Fruit fly (Drosophila melanogaster) whole organism, embryonic: ENCODE results near the gene ATPsynepsilonL.

Experiments
- CG10147 ChIP-seq: fragments of 200-800 bp; sonication (Bioruptor generic); optimal IDR thresholded peaks from 2 replicates; lab custom pipeline; 2019; ENCODE audit warnings: missing biosample characterization, mild to moderate bottlenecking, missing genetic modification characterization, moderate library complexity
- CG10274 ChIP-seq: fragments of 200-800 bp; sonication (Bioruptor generic); optimal IDR thresholded peaks from 3 replicates; lab custom pipeline; 2017; ENCODE audit warnings: missing biosample characterization, mild to moderate bottlenecking, missing genetic modification characterization
- CG12769 ChIP-seq: fragments of 200-800 bp; sonication (Bioruptor generic); optimal IDR thresholded peaks from 2 replicates; lab custom pipeline; 2019; ENCODE audit warnings: missing biosample characterization, mild to moderate bottlenecking, missing genetic modification characterization, moderate library complexity
- CG13287 ChIP-seq: fragments of 200-800 bp; sonication (Bioruptor generic); IDR thresholded peaks from 2 replicates; pipeline ENCODE4 v1.3.6; 2022; ENCODE audit warnings: missing biosample characterization, missing genetic modification characterization; ENCODE audit not compliant: partially characterized antibody
- CG14710 ChIP-seq: fragments of 200-800 bp; sonication (Bioruptor generic); optimal IDR thresholded peaks from 3 replicates; lab custom pipeline; 2019; ENCODE audit warnings: missing biosample characterization, mild to moderate bottlenecking, missing genetic modification characterization, moderate library complexity
- CG16813 ChIP-seq: fragments of 200-800 bp; sonication (Bioruptor generic); IDR thresholded peaks from 3 replicates; pipeline ENCODE4 v1.3.6; 2022; ENCODE audit warnings: missing biosample characterization, missing genetic modification characterization; ENCODE audit not compliant: partially characterized antibody
- CG16863 ChIP-seq: fragments of 200-800 bp; sonication (Bioruptor generic); optimal IDR thresholded peaks from 3 replicates; lab custom pipeline; 2016; ENCODE audit warnings: missing biosample characterization, missing genetic modification characterization
- CG17361 ChIP-seq: fragments of 200-800 bp; sonication (Bioruptor generic); IDR thresholded peaks from 3 replicates; pipeline ENCODE4 v1.3.6; 2022; ENCODE audit warnings: missing biosample characterization, missing genetic modification characterization
- CG1792 ChIP-seq: fragments of 200-800 bp; sonication (Bioruptor generic); optimal IDR thresholded peaks from 2 replicates; lab custom pipeline; 2016; ENCODE audit warnings: missing biosample characterization, missing genetic modification characterization
- CG33557 ChIP-seq: fragments of 200-800 bp; sonication (Bioruptor generic); optimal IDR thresholded peaks from 2 replicates; lab custom pipeline; 2019; ENCODE audit warnings: missing biosample characterization, mild to moderate bottlenecking, missing genetic modification characterization, moderate library complexity
- CG3407 ChIP-seq: fragments of 200-800 bp; sonication (Bioruptor generic); optimal IDR thresholded peaks from 2 replicates; lab custom pipeline; 2018; ENCODE audit warnings: missing biosample characterization, mild to moderate bottlenecking, missing genetic modification characterization
- CG34224 ChIP-seq: fragments of 200-800 bp; sonication (Bioruptor generic); IDR thresholded peaks from 3 replicates; pipeline ENCODE4 v1.3.6; 2022; ENCODE audit warnings: missing biosample characterization, missing genetic modification characterization; ENCODE audit not compliant: partially characterized antibody
- CG34422 ChIP-seq: fragments of 200-800 bp; sonication (Bioruptor generic); IDR thresholded peaks from 3 replicates; pipeline ENCODE4 v1.3.6; 2022; ENCODE audit warnings: missing biosample characterization, missing genetic modification characterization
- CG4360 ChIP-seq: fragments of 200-800 bp; sonication (Bioruptor generic); IDR thresholded peaks from 2 replicates; pipeline ENCODE4 v1.3.6; 2022; ENCODE audit warnings: missing biosample characterization, missing genetic modification characterization
- CG43689 ChIP-seq: fragments of 200-800 bp; sonication (Bioruptor generic); IDR thresholded peaks from 2 replicates; pipeline ENCODE4 v1.3.6; 2022; ENCODE audit warnings: missing biosample characterization, missing genetic modification characterization
- CG4707 ChIP-seq: fragments of 200-800 bp; sonication (Bioruptor generic); optimal IDR thresholded peaks from 2 replicates; lab custom pipeline; 2018; ENCODE audit warnings: missing biosample characterization, mild to moderate bottlenecking, missing genetic modification characterization, moderate library complexity
- CG6854 ChIP-seq: fragments of 200-800 bp; sonication (Bioruptor generic); optimal IDR thresholded peaks from 3 replicates; lab custom pipeline; 2017; ENCODE audit warnings: missing biosample characterization, mild to moderate bottlenecking, missing genetic modification characterization
- CG7271 ChIP-seq: fragments of 200-800 bp; sonication (Bioruptor generic); optimal IDR thresholded peaks from 2 replicates; lab custom pipeline; 2018; ENCODE audit warnings: missing biosample characterization, mild to moderate bottlenecking, missing genetic modification characterization, moderate library complexity
- CG7745 ChIP-seq: fragments of 200-800 bp; sonication (Bioruptor generic); optimal IDR thresholded peaks from 2 replicates; lab custom pipeline; 2018; ENCODE audit warnings: missing biosample characterization, mild to moderate bottlenecking, missing genetic modification characterization, moderate library complexity
- CG8944 ChIP-seq: fragments of 200-800 bp; sonication (Bioruptor generic); optimal IDR thresholded peaks from 3 replicates; lab custom pipeline; 2016; ENCODE audit warnings: missing biosample characterization, missing genetic modification characterization
- CTCF ChIP-seq: fragments of 200-800 bp; sonication (Bioruptor generic); optimal IDR thresholded peaks from 2 replicates; lab custom pipeline; 2017; ENCODE audit warnings: missing biosample characterization, mild to moderate bottlenecking, missing genetic modification characterization, moderate library complexity
- Camta ChIP-seq: fragments of 200-800 bp; sonication (Bioruptor generic); optimal IDR thresholded peaks from 2 replicates; lab custom pipeline; 2016; ENCODE audit warnings: missing biosample characterization, missing genetic modification characterization
- Doc3 ChIP-seq: fragments of 200-800 bp; sonication (Bioruptor generic); IDR thresholded peaks from 3 replicates; pipeline ENCODE4 v1.3.6; 2022; ENCODE audit warnings: missing biosample characterization, missing genetic modification characterization; ENCODE audit not compliant: partially characterized antibody
- Drgx ChIP-seq: fragments of 200-800 bp; sonication (Bioruptor generic); IDR thresholded peaks from 2 replicates; pipeline ENCODE4 v1.3.6; 2022; ENCODE audit warnings: missing biosample characterization, missing genetic modification characterization
- Max ChIP-seq: fragments of 200-800 bp; sonication (Bioruptor generic); optimal IDR thresholded peaks from 2 replicates; lab custom pipeline; 2016; ENCODE audit warnings: missing biosample characterization, mild to moderate bottlenecking, missing genetic modification characterization
- Mes4 ChIP-seq: fragments of 200-800 bp; sonication (Bioruptor generic); optimal IDR thresholded peaks from 2 replicates; lab custom pipeline; 2016; ENCODE audit warnings: missing biosample characterization, missing genetic modification characterization
- Nf-YC ChIP-seq: fragments of 200-800 bp; optimal IDR thresholded peaks from 3 replicates; lab custom pipeline; 2019; ENCODE audit warnings: missing biosample characterization, mild to moderate bottlenecking, missing genetic modification characterization, moderate library complexity
- Oaz ChIP-seq: fragments of 200-800 bp; sonication (Bioruptor generic); IDR thresholded peaks from 2 replicates; pipeline ENCODE4 v1.3.6; 2022; ENCODE audit warnings: missing biosample characterization, missing genetic modification characterization
- Optix ChIP-seq: fragments of 200-800 bp; sonication (Bioruptor generic); IDR thresholded peaks from 3 replicates; pipeline ENCODE4 v1.3.6; 2022; ENCODE audit warnings: missing biosample characterization, missing genetic modification characterization
- Ssrp ChIP-seq: fragments of 200-800 bp; sonication (Bioruptor generic); optimal IDR thresholded peaks from 2 replicates; lab custom pipeline; 2018; ENCODE audit warnings: missing biosample characterization, mild to moderate bottlenecking, missing genetic modification characterization, moderate library complexity
- Trl ChIP-seq, 3 experiments: fragments of >200 bp in 2 of 3; fragments of 200-800 bp in 1 of 3; sonication (Bioruptor generic) in 1 of 3; optimal IDR thresholded peaks; 2 replicates in 1 of 3; 3 replicates in 2 of 3; lab custom pipeline; 2016 to 2017; ENCODE audit warnings: missing biosample characterization in 1 of 3, missing genetic modification characterization in 1 of 3
- ab ChIP-seq: fragments of 200-800 bp; sonication (Bioruptor generic); optimal IDR thresholded peaks from 2 replicates; lab custom pipeline; 2016; ENCODE audit warnings: missing biosample characterization, missing genetic modification characterization
- ap ChIP-seq: fragments of 200-800 bp; sonication (Bioruptor generic); IDR thresholded peaks from 2 replicates; pipeline ENCODE4 v1.3.6; 2022; ENCODE audit warnings: missing biosample characterization, missing genetic modification characterization
- chinmo ChIP-seq: fragments of 200-800 bp; sonication (Bioruptor generic); IDR thresholded peaks from 4 replicates; pipeline ENCODE4 v1.3.6; 2022; ENCODE audit warnings: missing biosample characterization, missing genetic modification characterization; ENCODE audit not compliant: partially characterized antibody
- ftz-f1 ChIP-seq: fragments of 200-800 bp; sonication (Bioruptor generic); optimal IDR thresholded peaks from 2 replicates; lab custom pipeline; 2016; ENCODE audit warnings: missing biosample characterization, missing genetic modification characterization
- grau ChIP-seq: fragments of 200-800 bp; optimal IDR thresholded peaks from 3 replicates; lab custom pipeline; 2019; ENCODE audit warnings: missing biosample characterization, mild to moderate bottlenecking, missing genetic modification characterization, moderate library complexity
- gro ChIP-seq: fragments of 200-800 bp; sonication (Bioruptor generic); optimal IDR thresholded peaks from 2 replicates; lab custom pipeline; 2016; ENCODE audit warnings: missing biosample characterization, missing genetic modification characterization
- h ChIP-seq: fragments of >200 bp; optimal IDR thresholded peaks from 2 replicates; lab custom pipeline; 2017
- ham ChIP-seq: fragments of 200-800 bp; sonication (Bioruptor generic); IDR thresholded peaks from 2 replicates; pipeline ENCODE4 v1.3.6; 2022; ENCODE audit warnings: missing biosample characterization, missing genetic modification characterization
- ken ChIP-seq: fragments of 200-800 bp; sonication (Bioruptor generic); IDR thresholded peaks from 3 replicates; pipeline ENCODE4 v1.3.6; 2022; ENCODE audit warnings: missing biosample characterization, missing genetic modification characterization
- nerfin-2 ChIP-seq: fragments of 200-800 bp; sonication (Bioruptor generic); IDR thresholded peaks from 2 replicates; pipeline ENCODE4 v1.3.6; 2022; ENCODE audit warnings: missing biosample characterization, missing genetic modification characterization; ENCODE audit not compliant: partially characterized antibody
- pan ChIP-seq, 4 experiments: fragments of >200 bp in 3 of 4; fragments of 200-800 bp in 1 of 4; sonication (Bioruptor generic) in 1 of 4; optimal IDR thresholded peaks in 3 of 4; IDR thresholded peaks in 1 of 4; 2 replicates each; pipeline versions ENCODE4 v1.3.6 to Lab custom; 2017 to 2022; ENCODE audit warnings: missing biosample characterization in 2 of 4, missing genetic modification characterization in 2 of 4, mixed read lengths in 1 of 4
- pb ChIP-seq: fragments of 200-800 bp; sonication (Bioruptor generic); optimal IDR thresholded peaks from 3 replicates; lab custom pipeline; 2016; ENCODE audit warnings: missing biosample characterization, missing genetic modification characterization
- prd ChIP-seq, 3 experiments: fragments of >200 bp in 2 of 3; fragments of 200-800 bp in 1 of 3; sonication (Bioruptor generic) in 1 of 3; optimal IDR thresholded peaks in 2 of 3; IDR thresholded peaks in 1 of 3; 2 replicates in 2 of 3; 3 replicates in 1 of 3; pipeline versions ENCODE4 v1.3.6 to Lab custom; 2017 to 2022; ENCODE audit warnings: missing biosample characterization in 1 of 3, missing genetic modification characterization in 1 of 3
- sd ChIP-seq: fragments of 200-800 bp; sonication (Bioruptor generic); optimal IDR thresholded peaks from 3 replicates; lab custom pipeline; 2018; ENCODE audit warnings: missing biosample characterization, mild to moderate bottlenecking, missing genetic modification characterization, moderate library complexity
- slp2 ChIP-seq: fragments of 200-800 bp; sonication (Bioruptor generic); optimal IDR thresholded peaks from 2 replicates; lab custom pipeline; 2016; ENCODE audit warnings: missing biosample characterization, missing genetic modification characterization
- tup ChIP-seq: fragments of 200-800 bp; sonication (Bioruptor generic); optimal IDR thresholded peaks from 2 replicates; lab custom pipeline; 2016; ENCODE audit warnings: missing biosample characterization, mild to moderate bottlenecking, missing genetic modification characterization, moderate library complexity
- twi ChIP-seq: fragments of 200-800 bp; optimal IDR thresholded peaks from 2 replicates; lab custom pipeline; 2019; ENCODE audit warnings: missing biosample characterization, mild to moderate bottlenecking, missing genetic modification characterization, moderate library complexity
- vvl ChIP-seq: fragments of 200-800 bp; sonication (Bioruptor generic); IDR thresholded peaks from 2 replicates; pipeline ENCODE4 v1.3.6; 2022; ENCODE audit warnings: missing biosample characterization, missing genetic modification characterization
- wdn ChIP-seq: fragments of 200-800 bp; sonication (Bioruptor generic); IDR thresholded peaks from 2 replicates; pipeline ENCODE4 v1.3.6; 2022; ENCODE audit warnings: missing biosample characterization, missing genetic modification characterization

Gene ATPsynepsilonL

DNA sequence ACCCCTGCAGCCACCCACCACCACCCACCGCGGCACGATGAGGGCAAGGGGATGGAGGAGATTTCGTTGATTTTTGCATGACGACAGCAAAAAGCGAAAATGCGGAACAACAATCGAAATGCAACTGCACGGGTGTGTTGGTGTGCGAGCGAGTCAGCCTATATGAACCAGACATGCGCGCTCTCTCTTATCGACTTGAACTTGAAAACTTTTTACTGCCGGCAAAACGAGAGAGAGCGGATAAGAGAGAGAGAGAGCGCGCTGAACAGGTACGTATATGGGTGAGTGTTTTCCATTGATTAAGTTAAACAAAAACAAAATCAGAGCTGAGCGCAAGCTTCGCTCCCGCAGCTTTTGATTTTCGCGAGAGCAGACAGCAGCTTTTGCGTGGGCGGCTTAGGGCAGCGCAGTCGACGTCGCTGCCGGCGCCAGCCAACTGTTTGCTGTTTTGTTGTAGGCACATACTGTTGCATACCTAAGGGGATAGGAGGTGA, 32.4 kb upstream of the ATPsynepsilonL start (continued):
- TF ChIP-seq ftz-f1 (GFP tag; lab: Kevin White, UChicago) (peak; percentile 96), CG4707 (no peak), chinmo (GFP tag; lab: Robert Waterston, UW) (peak; percentile 97; the same call in 3 of the 4 replicates), Ssrp (tag; lab: Kevin White, UChicago) (no peak), grau (tag; lab: Kevin White, UChicago) (no peak), CG17361 (GFP tag; lab: Robert Waterston, UW) (no peak), ap (GFP tag; lab: Robert Waterston, UW) (no peak), CG43689 (GFP tag; lab: Robert Waterston, UW) (no peak), prd (optimal IDR thresholded peaks at IDR 0.05; lab: Kevin White, UChicago) (no peak), prd (GFP tag; IDR thresholded peaks at IDR 0.05; lab: Robert Waterston, UW) (no peak), pb (no peak), tup (no peak), wdn (GFP tag; lab: Robert Waterston, UW) (no peak), Camta (no peak), CG7745 (tag; lab: Kevin White, UChicago) (no peak), nerfin-2 (no peak), CG14710 (tag; lab: Kevin White, UChicago) (no peak), CG6854 (GFP tag; lab: Kevin White, UChicago) (no peak), CG33557 (GFP tag; lab: Kevin White, UChicago) (no peak), CG34422 (GFP tag; lab: Robert Waterston, UW) (peak; percentile 20; the same call in 1 of the 3 replicates), CG16813 (GFP tag; lab: Robert Waterston, UW) (no peak), CG4360 (GFP tag; lab: Robert Waterston, UW) (no peak), CG8944 (GFP tag; lab: Kevin White, UChicago) (no peak), CG10274 (GFP tag; lab: Kevin White, UChicago) (no peak), Nf-YC (tag; lab: Kevin White, UChicago) (peak; percentile 32), CG13287 (GFP tag; lab: Robert Waterston, UW) (peak; percentile 71), CG7271 (tag; lab: Kevin White, UChicago) (no peak), Trl (optimal IDR thresholded peaks at IDR 0.05; lab: Kevin White, UChicago) (peak; percentile 90 to 98), Trl (GFP tag; optimal IDR thresholded peaks at IDR 0.05; lab: Kevin White, UChicago) (peak; percentile 51), Doc3 (GFP tag; lab: Robert Waterston, UW) (0 out of 3 replicates have a peak, but pooled peaks have one; percentile 13), CG1792 (GFP tag; lab: Kevin White, UChicago) (no peak), Optix (no peak), ham (GFP tag; lab: Robert Waterston, UW) (no peak), vvl (GFP tag; lab: Robert Waterston, UW) (0 out of 2 replicates have a peak, but pooled peaks have one; percentile 5), CG3407 (GFP tag; lab: Kevin White, UChicago) (no peak), h (lab: Kevin White, UChicago) (no peak), CG12769 (peak; percentile 17), CG10147 (no peak), ab (GFP tag; lab: Kevin White, UChicago) (no peak), Oaz (GFP tag; lab: Robert Waterston, UW) (no peak), Drgx (GFP tag; lab: Robert Waterston, UW) (no peak), slp2 (GFP tag; lab: Kevin White, UChicago) (no peak), pan (optimal IDR thresholded peaks at IDR 0.05; lab: Kevin White, UChicago) (no peak), pan (GFP tag; optimal IDR thresholded peaks at IDR 0.05 in 1 of 2, IDR thresholded peaks at IDR 0.05 in 1 of 2) (no peak), CTCF (no peak), CG34224 (GFP tag; lab: Robert Waterston, UW) (peak; percentile 65; the same call in 2 of the 3 replicates), Max (GFP tag; lab: Kevin White, UChicago) (no peak), CG16863 (no peak), Mes4 (GFP tag; lab: Kevin White, UChicago) (no peak), ken (GFP tag; lab: Robert Waterston, UW) (no peak), twi (tag; lab: Kevin White, UChicago) (no peak), sd (tag; lab: Kevin White, UChicago) (peak; percentile 74), gro (GFP tag; lab: Kevin White, UChicago) (no peak)
